Fruit fly (Drosophila melanogaster) Kc167 (cell line): ENCODE results near the gene ThrRS.

Experiments used
- Sin3A ChIP-seq: fragments of >200 bp; optimal IDR thresholded peaks from 2 replicates; lab custom pipeline; 2018; ENCODE audit warnings: missing external identifiers
- h ChIP-seq: fragments of >200 bp; optimal IDR thresholded peaks from 3 replicates; lab custom pipeline; 2018; ENCODE audit warnings: missing external identifiers
- insv ChIP-seq: fragments of >200 bp; optimal IDR thresholded peaks from 3 replicates; lab custom pipeline; 2018; ENCODE audit warnings: missing external identifiers
- psq ChIP-seq: fragments of >200 bp; optimal IDR thresholded peaks from 2 replicates; lab custom pipeline; 2017; ENCODE audit warnings: missing external identifiers

DNA sequence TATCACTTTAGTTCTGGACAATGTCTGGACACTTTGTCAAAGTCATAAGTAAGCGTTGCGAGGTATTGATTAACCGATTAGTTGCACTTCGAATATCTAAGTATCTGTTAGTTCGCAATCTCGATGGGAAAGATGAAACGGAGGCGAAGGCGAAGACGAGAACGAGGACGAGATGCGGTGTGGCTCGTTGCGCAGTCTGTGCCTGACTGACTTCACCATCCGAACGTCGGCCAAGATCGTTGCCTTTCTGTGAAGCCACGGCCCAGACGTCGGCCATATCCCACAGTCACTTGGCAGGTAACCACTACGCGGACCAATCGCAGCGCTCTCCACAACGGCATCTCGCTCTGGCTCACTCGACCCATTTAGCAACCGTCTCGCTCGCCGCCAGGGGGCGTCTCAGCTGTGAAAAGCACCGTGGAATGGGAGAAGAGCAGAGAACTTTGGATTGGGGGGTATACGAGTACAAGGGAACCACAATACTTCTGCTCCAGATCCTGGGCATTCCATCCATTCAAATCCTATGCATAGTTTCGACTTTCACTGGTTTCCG, 17.9 kb upstream of the ThrRS start, which contains the start of gene prd:
- TF ChIP-seq h (lab: Kevin White, UChicago), result no peak
- no peak for TF ChIP-seq psq (lab: Kevin White, UChicago)
- TF ChIP-seq Sin3A (lab: Kevin White, UChicago), result no peak
- TF ChIP-seq insv (lab: Kevin White, UChicago), result no peak
